Worm (Caenorhabditis elegans) whole organism, L1 larva: ENCODE measurements around the gene Y82E9BR.8.

Source experiments
- ceh-63 ChIP-seq: fragments of 200-800 bp; sonication (Bioruptor generic); optimal IDR thresholded peaks from 2 replicates; lab custom pipeline; 2018; ENCODE audit warnings: mild to moderate bottlenecking, missing genetic modification characterization, missing compliant biosample characterization
- dpl-1 ChIP-seq, 3 experiments: fragments of 150-350 bp in 2 of 3; sonication (generic microtip) in 1 of 3; optimal IDR thresholded peaks; 2 replicates each; lab custom pipeline; 2014 to 2017; ENCODE audit warnings: missing biosample characterization in 3 of 3, missing genetic modification characterization in 3 of 3, missing genetic modification reagents in 3 of 3
- lir-3 ChIP-seq: sonication (generic microtip); optimal IDR thresholded peaks from 2 replicates; lab custom pipeline; 2016; ENCODE audit warnings: mild to moderate bottlenecking, missing genetic modification characterization, moderate library complexity, missing compliant biosample characterization; ENCODE audit not compliant: poor library complexity
- mdl-1 ChIP-seq, 2 experiments: fragments of 150-350 bp; optimal IDR thresholded peaks; 2 replicates each; lab custom pipeline; 2014 to 2017; ENCODE audit warnings: missing biosample characterization in 2 of 2, missing genetic modification characterization in 2 of 2, inconsistent platforms in 1 of 2
- nhr-84 ChIP-seq: sonication (generic microtip); optimal IDR thresholded peaks from 2 replicates; lab custom pipeline; 2017; ENCODE audit warnings: missing biosample characterization, missing genetic modification characterization
- skn-1 ChIP-seq: fragments of 150-350 bp; optimal IDR thresholded peaks from 2 replicates; lab custom pipeline; 2014; ENCODE audit warnings: missing biosample characterization, missing genetic modification characterization
- snpc-4 ChIP-seq: fragments of 150-350 bp; optimal IDR thresholded peaks from 2 replicates; lab custom pipeline; 2014; ENCODE audit warnings: missing biosample characterization, missing genetic modification characterization

- TF ChIP-seq lir-3 (tag; lab: Kevin White, UChicago) (no peak), dpl-1 (GFP tag; optimal IDR thresholded peaks at IDR 0.05; lab: Kevin White, UChicago) (no peak), mdl-1 (tag; optimal IDR thresholded peaks at IDR 0.05; lab: Kevin White, UChicago) (no peak), nhr-84 (tag; lab: Kevin White, UChicago) (no peak), ceh-63 (GFP tag; lab: Kevin White, UChicago) (no peak), snpc-4 (tag; lab: Kevin White, UChicago) (no peak), skn-1 (no peak)
These were observed 33.4 kb downstream of the Y82E9BR.8 start, which contains the start of gene fbxa-14 for ce11 chrIII:1324513-1324912.
